Worm (Caenorhabditis elegans) whole organism, L4/young adult: ENCODE results near the gene srx-28.

Experiments
- W03F9.2 ChIP-seq: fragments of 150-350 bp; optimal IDR thresholded peaks from 2 replicates; lab custom pipeline; 2014; ENCODE audit warnings: missing biosample characterization, missing genetic modification characterization
- him-1 ChIP-seq: sonication (generic microtip); optimal IDR thresholded peaks from 2 replicates; lab custom pipeline; 2016; ENCODE audit warnings: missing genotype, missing genetic modification reagents, missing genetic modification characterization, missing compliant biosample characterization

DNA sequence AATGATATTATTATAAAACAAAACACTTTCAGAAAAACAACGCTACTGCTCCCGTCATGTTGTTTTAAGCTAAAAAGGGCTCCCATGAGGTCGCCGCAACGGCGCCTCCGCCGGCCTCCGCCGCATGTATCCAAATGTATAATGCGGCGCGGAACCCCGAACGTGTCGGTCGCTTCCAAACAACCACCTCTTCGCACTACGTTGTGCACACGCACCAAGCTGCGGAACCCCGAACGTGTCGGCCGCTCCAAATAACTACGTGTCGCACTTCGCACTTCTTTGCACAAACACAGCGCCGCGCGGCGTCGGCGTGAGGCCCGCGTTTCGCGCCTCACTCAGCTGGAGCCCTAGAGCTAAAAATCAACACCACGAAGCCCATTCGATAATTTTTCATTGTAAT, 40.1 kb downstream of the srx-28 start:
- TF ChIP-seq him-1 (tag; lab: Kevin White, UChicago) (no peak), W03F9.2 (no peak)
